Worm (Caenorhabditis elegans) whole organism, dauer: ENCODE measurements around the gene str-151.

Experiments used
- unc-62 ChIP-seq: sonication (generic microtip); optimal IDR thresholded peaks from 2 replicates; lab custom pipeline; 2017; ENCODE audit warnings: missing biosample characterization, missing genetic modification reagents, missing genetic modification characterization

Gene str-151

DNA sequence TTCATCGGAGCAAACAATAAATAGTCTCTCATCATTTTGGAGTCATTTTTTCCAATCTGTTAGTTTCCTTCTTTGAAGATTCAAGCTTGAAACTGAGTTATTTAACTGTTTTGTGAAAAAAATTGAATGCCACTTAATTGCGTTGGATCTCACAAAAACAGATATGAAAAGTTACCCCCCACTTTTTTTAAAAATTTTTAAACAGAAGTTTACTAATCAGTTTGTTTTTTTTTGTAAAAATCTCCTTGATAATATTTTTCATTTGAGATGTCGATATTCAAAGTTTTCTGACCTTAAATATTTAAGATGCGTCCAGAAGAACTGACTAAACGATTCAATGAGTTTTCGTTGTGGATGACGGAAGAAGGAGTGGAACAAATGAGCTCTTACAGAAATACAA is 30.3 kb downstream of the str-151 start, which contains the start of gene Y32B12C.1:
Y32B12C.1 (plus strand) TSS at position 301 of the 400 bp plus-strand sequence.
- TF ChIP-seq unc-62 (GFP tag; lab: Kevin White, UChicago), result no peak

DNA sequence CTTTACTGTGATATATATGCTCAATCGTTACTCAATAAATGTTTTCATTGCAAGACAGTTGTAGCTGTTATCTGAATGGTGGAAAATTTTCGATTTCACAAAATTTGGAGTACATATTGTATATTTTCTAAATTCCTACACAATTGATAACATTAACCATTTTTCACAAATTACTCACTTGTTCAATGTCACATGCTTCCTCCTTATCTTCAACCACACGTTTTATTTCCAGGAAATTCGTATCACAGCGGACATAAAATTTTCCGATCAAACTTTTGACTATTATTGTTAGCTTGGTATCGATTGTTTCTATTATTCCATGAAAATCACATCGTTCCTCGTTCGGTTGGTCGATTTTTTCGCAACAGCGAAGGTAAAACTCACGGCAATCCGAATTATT is 32.5 kb downstream of the str-151 start:
- TF ChIP-seq unc-62 (GFP tag; lab: Kevin White, UChicago), result no peak

DNA sequence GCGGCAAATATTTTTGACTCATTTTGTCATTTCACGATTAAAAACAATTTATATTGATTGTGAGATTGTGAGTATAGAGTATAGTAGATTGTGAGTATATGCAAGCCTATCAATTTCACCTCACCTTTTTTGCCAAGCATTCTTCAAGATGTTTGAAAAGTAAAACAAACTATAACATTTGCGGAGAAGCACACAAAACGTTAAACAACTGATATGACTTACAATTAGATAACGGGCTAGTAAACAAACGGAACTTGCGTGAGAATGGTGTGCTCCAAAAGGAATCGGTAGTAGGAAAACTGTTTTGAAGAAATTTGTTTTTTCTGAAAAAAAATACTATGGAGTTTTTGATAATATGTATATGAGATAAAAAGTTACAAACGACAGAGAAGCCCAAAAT is 34.1 kb downstream of the str-151 start:
- TF ChIP-seq unc-62 (GFP tag; lab: Kevin White, UChicago), result no peak

DNA sequence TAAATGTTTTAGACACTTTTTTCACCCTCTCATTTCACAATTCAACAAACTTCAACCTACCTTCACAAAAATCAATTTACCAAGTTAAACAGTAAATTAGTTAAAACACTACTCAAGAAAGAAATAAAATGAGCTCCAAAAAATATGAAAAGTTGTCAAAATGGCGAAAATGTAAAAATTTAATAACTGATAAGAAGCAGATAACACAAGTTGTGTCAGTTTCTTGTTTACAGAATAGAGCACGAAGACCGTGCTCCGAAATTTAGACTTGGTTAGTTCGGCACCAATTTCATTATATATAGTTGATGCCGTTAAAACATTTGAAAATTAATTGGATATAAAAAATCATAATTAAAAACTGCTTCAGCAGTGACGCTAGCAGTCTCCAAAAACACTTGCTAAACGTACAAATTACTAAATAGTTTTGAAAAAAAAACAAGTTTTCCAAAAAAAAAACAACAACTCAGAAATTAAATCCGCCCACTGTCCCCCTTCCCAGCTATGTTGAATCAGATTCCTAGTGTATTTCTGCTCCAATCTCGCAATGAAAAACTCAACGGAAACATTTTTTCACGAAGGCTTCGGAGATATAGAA is 34.9 kb downstream of the str-151 start, which contains the start of gene srw-54:
srw-54 (plus strand) TSS at position 545 of the 595 bp plus-strand sequence.
- TF ChIP-seq unc-62 (GFP tag; lab: Kevin White, UChicago), result no peak

DNA sequence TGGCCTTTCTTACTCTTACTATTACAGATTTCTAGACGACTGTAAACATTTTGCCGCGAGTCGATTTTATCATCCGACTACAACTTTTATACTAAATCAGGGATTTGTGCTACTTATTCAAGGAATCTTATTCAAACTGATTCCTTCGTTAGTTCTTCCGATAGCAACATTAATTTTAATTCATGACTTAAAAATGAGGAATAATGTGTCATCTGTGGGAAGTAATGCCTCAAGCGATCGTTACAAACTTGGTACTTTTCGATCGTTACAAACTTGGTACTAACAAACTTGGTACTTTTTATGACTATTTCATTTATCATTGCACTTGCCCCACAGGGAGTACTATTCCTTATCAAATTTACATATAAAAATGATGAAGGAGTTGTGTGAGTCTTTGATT is 41.5 kb downstream of the str-151 start, which contains the start of gene Y70C5A.4:
Y70C5A.4 (plus strand) TSS at position 301 of the 400 bp plus-strand sequence.
- TF ChIP-seq unc-62 (GFP tag; lab: Kevin White, UChicago), result no peak

DNA sequence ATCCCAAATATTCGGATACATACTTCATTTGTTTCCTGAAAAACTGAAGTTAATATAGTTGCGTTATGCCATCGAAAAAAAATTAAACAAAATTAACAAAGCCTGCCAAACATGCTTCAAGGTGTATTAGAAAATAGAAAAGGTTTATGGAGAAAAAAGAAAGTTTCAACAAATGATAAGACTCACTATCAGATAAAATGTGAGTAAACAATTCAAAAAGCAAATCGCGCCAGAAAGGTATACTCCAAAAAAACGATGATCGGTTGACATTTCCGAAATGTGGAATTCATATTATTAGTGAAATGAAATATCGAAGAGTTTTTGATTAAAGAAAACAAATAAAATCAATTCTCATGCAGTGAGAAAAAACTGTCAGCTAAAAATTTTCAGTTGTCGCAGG is 44.9 kb downstream of the str-151 start, which contains the start of gene Y70C5A.3:
Y70C5A.3 (minus strand) TSS at position 50 of the 400 bp plus-strand sequence.
- TF ChIP-seq unc-62 (GFP tag; lab: Kevin White, UChicago), result no peak

DNA sequence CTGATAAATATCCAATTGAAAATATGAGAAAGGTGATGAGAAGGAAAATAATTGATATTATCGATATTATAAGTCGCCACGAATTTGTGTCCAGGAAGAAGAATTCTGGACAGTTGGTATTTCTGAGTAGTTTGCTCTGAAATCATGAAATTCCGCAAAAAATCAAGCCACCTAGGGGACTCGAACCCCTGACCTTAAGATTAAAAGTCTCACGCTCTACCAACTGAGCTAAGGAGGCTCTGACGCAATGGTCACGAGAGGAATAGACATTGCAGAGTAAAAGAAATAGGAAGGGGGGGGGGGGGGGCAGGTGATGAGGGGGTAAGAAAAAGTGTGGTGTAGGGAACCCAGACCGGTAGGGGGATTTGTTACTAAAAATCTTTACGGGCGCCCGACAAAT is 45.9 kb downstream of the str-151 start:
- no peak for TF ChIP-seq unc-62 (GFP tag; lab: Kevin White, UChicago)

DNA sequence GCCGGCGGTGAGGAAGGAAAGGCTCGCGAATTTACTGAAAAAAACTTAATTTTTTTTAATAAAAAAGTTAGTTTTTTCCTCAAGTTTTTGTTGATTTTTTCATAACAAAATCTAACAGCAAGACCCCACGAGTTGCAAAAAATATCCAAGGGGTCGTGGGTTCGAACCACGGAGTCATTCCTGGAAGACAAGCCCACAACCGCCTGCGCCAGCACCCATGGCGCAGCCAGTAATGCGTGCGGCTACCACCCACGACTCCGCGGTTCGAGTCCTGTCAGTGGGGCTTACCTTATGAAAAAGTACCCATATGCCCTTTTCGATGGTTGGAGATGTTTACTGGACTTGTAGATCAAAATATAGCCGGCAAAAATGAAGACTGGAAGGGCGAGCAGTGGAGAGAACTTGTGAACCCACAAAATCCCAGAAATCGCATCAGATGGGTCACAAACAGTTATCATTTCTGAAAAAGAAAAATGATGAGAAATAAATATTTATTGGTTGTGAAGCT is 46.8 kb downstream of the str-151 start, which contains the start of gene Y70C5A.2:
Y70C5A.2 (minus strand) TSS at position 458 of the 508 bp plus-strand sequence.
- no peak for TF ChIP-seq unc-62 (GFP tag; lab: Kevin White, UChicago)
